Fruit fly (Drosophila melanogaster): ENCODE measurements around the gene Obp18a.
A peak's percentile ranks its signal among the peaks of the same experiment; 100 is the strongest.

The Obp18a gene

dm6 chrX:19146421-19146952 is 10.8 kb upstream of the Obp18a start (continued):
- no peak for TF ChIP-seq ap (GFP tag; IDR thresholded peaks at IDR 0.05)
- no peak for TF ChIP-seq pan (optimal IDR thresholded peaks at IDR 0.05)
- TF ChIP-seq pan (GFP tag; optimal IDR thresholded peaks at IDR 0.05 in 1 of 2, IDR thresholded peaks at IDR 0.05 in 1 of 2): peak in 1 of 2 experiments; percentile 5
- no peak for TF ChIP-seq pfk (GFP tag; optimal IDR thresholded peaks at IDR 0.05)
- TF ChIP-seq Eip74EF (GFP tag; optimal IDR thresholded peaks at IDR 0.05): peak in 1 of 2 experiments; percentile 28
- TF ChIP-seq Med (GFP tag): peak; percentile 95
- TF ChIP-seq sd (tag; optimal IDR thresholded peaks at IDR 0.05): peak; percentile 42
- TF ChIP-seq ro (GFP tag; IDR thresholded peaks at IDR 0.05): no peak
- peak; percentile 72 for TF ChIP-seq CG10321 (GFP tag; IDR thresholded peaks at IDR 0.05)
- peak; percentile 47 for TF ChIP-seq slbo (GFP tag; IDR thresholded peaks at IDR 0.05)
- peak; percentile 14; the same call in 1 of the 3 replicates for TF ChIP-seq otp (GFP tag; IDR thresholded peaks at IDR 0.05)
- TF ChIP-seq Myb (GFP tag; optimal IDR thresholded peaks at IDR 0.05): peak; percentile 22
- no peak for TF ChIP-seq CG12236 (GFP tag; optimal IDR thresholded peaks at IDR 0.05)
- no peak for TF ChIP-seq Hmx (GFP tag; optimal IDR thresholded peaks at IDR 0.05)
- TF ChIP-seq CG11085 (GFP tag; IDR thresholded peaks at IDR 0.05): no peak
- TF ChIP-seq dimm (GFP tag; IDR thresholded peaks at IDR 0.05): no peak
- TF ChIP-seq Trl (optimal IDR thresholded peaks at IDR 0.05): peak in 1 of 2 experiments; percentile 35
- no peak for TF ChIP-seq Trl (GFP tag; optimal IDR thresholded peaks at IDR 0.05)
- TF ChIP-seq gro (GFP tag; optimal IDR thresholded peaks at IDR 0.05): peak; percentile 51
- peak; percentile 89 for TF ChIP-seq GATAe (GFP tag; conservative IDR thresholded peaks at IDR 0.05)
- peak; percentile 25 for TF ChIP-seq Sox102F (GFP tag; optimal IDR thresholded peaks at IDR 0.05)
- TF ChIP-seq CG14050 (GFP tag; IDR thresholded peaks at IDR 0.05): no peak
- TF ChIP-seq CG15479 (GFP tag; optimal IDR thresholded peaks at IDR 0.05): peak; percentile 69
- no peak for TF ChIP-seq CG32767 (GFP tag; IDR thresholded peaks at IDR 0.05)
- TF ChIP-seq CG5180 (GFP tag; optimal IDR thresholded peaks at IDR 0.05): peak; percentile 6
- TF ChIP-seq Taf1 (GFP tag; IDR thresholded peaks at IDR 0.05): no peak
- peak; percentile 53 for TF ChIP-seq Dad (GFP tag; optimal IDR thresholded peaks at IDR 0.05)
- peak; percentile 17 for TF ChIP-seq CG1602 (GFP tag; optimal IDR thresholded peaks at IDR 0.05)
- TF ChIP-seq CG2129 (GFP tag; IDR thresholded peaks at IDR 0.05; ENCODE audit: partially characterized antibody): no peak
- TF ChIP-seq shn (GFP tag; optimal IDR thresholded peaks at IDR 0.05): peak; percentile 28
- peak; percentile 11; the same call in 1 of the 2 replicates for TF ChIP-seq Drgx (GFP tag; IDR thresholded peaks at IDR 0.05)
- no peak for TF ChIP-seq CG12942 (GFP tag; optimal IDR thresholded peaks at IDR 0.05)
- no peak for TF ChIP-seq CG8388 (GFP tag; optimal IDR thresholded peaks at IDR 0.05)
- TF ChIP-seq CG7987 (GFP tag; optimal IDR thresholded peaks at IDR 0.05): peak; percentile 15
- no peak for TF ChIP-seq dm (GFP tag; optimal IDR thresholded peaks at IDR 0.05)
- no peak for TF ChIP-seq kah (GFP tag; optimal IDR thresholded peaks at IDR 0.05)
- TF ChIP-seq CG10462 (GFP tag; optimal IDR thresholded peaks at IDR 0.05): no peak
- peak; percentile 33 for TF ChIP-seq Oli (tag; optimal IDR thresholded peaks at IDR 0.05)
- TF ChIP-seq Ets65A (GFP tag): peak; percentile 97
- 0 out of 3 replicates have a peak, but pooled peaks have one; percentile 34 for TF ChIP-seq Optix (GFP tag; IDR thresholded peaks at IDR 0.05)
- TF ChIP-seq Gsc (GFP tag; IDR thresholded peaks at IDR 0.05): no peak
- no peak for TF ChIP-seq slou (GFP tag; optimal IDR thresholded peaks at IDR 0.05)
- peak; percentile 61 for TF ChIP-seq mirr (GFP tag; optimal IDR thresholded peaks at IDR 0.05)
- no peak for TF ChIP-seq h (optimal IDR thresholded peaks at IDR 0.05)
- TF ChIP-seq Ptx1 (GFP tag; IDR thresholded peaks at IDR 0.05): peak; percentile 48
- peak; percentile 34 for TF ChIP-seq pros (GFP tag; optimal IDR thresholded peaks at IDR 0.05)
- peak; percentile 12 for TF ChIP-seq CG18262 (tag; optimal IDR thresholded peaks at IDR 0.05)
- TF ChIP-seq CG3838 (GFP tag; optimal IDR thresholded peaks at IDR 0.05): no peak
- peak; percentile 41 for TF ChIP-seq mam (GFP tag; optimal IDR thresholded peaks at IDR 0.05)
- TF ChIP-seq CG1603 (tag; optimal IDR thresholded peaks at IDR 0.05): no peak
- peak; percentile 32; the same call in 1 of the 2 replicates for TF ChIP-seq lmd (GFP tag; IDR thresholded peaks at IDR 0.05)
- no peak for TF ChIP-seq Jarid2 (GFP tag; optimal IDR thresholded peaks at IDR 0.05)
- TF ChIP-seq yki (optimal IDR thresholded peaks at IDR 0.05): no peak
